Worm (Caenorhabditis elegans) whole organism, L1 larva: ENCODE measurements around the gene sucl-1.

Experiments used
- aly-2 ChIP-seq: fragments of 150-350 bp; optimal IDR thresholded peaks from 2 replicates; lab custom pipeline; 2014; ENCODE audit warnings: missing biosample characterization, missing genetic modification characterization
- blmp-1 ChIP-seq: fragments of 150-350 bp; optimal IDR thresholded peaks from 2 replicates; lab custom pipeline; 2014; ENCODE audit warnings: missing biosample characterization, missing genetic modification characterization
- elt-2 ChIP-seq: sonication (generic microtip); optimal IDR thresholded peaks from 2 replicates; lab custom pipeline; 2016; ENCODE audit warnings: missing genetic modification characterization, mild to moderate bottlenecking, inconsistent platforms, missing compliant biosample characterization, missing genetic modification reagents
- fkh-8 ChIP-seq: sonication (generic microtip); optimal IDR thresholded peaks from 2 replicates; lab custom pipeline; 2016; ENCODE audit warnings: mild to moderate bottlenecking, missing genetic modification characterization, missing compliant biosample characterization
- grh-1 ChIP-seq: fragments of 200-800 bp; sonication (Bioruptor generic); IDR thresholded peaks from 2 replicates; pipeline ENCODE4 v1.3.6; 2022; ENCODE audit warnings: missing genetic modification reagents, missing genetic modification characterization, missing compliant biosample characterization
- lin-14 ChIP-seq: fragments of 200-800 bp; sonication (Bioruptor generic); optimal IDR thresholded peaks from 2 replicates; lab custom pipeline; 2018; ENCODE audit warnings: mild to moderate bottlenecking, missing genetic modification characterization, moderate library complexity, missing compliant biosample characterization
- lin-15B ChIP-seq: fragments of 150-350 bp; sonication (generic microtip); optimal IDR thresholded peaks from 3 replicates; lab custom pipeline; 2014; ENCODE audit warnings: missing biosample characterization, missing genetic modification characterization
- nhr-28 ChIP-seq: fragments of 150-350 bp; optimal IDR thresholded peaks from 2 replicates; lab custom pipeline; 2014; ENCODE audit warnings: missing biosample characterization, missing genetic modification characterization
- nhr-90 ChIP-seq: sonication (generic microtip); optimal IDR thresholded peaks from 2 replicates; lab custom pipeline; 2016; ENCODE audit warnings: mild to moderate bottlenecking, missing genetic modification characterization, missing compliant biosample characterization; ENCODE audit not compliant: poor library complexity
- pqm-1 ChIP-seq: sonication (generic microtip); optimal IDR thresholded peaks from 3 replicates; lab custom pipeline; 2017; ENCODE audit warnings: missing biosample characterization, missing genetic modification characterization
- snpc-4 ChIP-seq: fragments of 150-350 bp; optimal IDR thresholded peaks from 2 replicates; lab custom pipeline; 2014; ENCODE audit warnings: missing biosample characterization, missing genetic modification characterization
- unc-62 ChIP-seq: fragments of 150-350 bp; optimal IDR thresholded peaks from 2 replicates; lab custom pipeline; 2014; ENCODE audit warnings: missing biosample characterization, missing genetic modification reagents, missing genetic modification characterization
- zag-1 ChIP-seq: fragments of 150-350 bp; optimal IDR thresholded peaks from 2 replicates; lab custom pipeline; 2014; ENCODE audit warnings: missing biosample characterization, missing genetic modification characterization
- ztf-4 ChIP-seq: fragments of 150-350 bp; optimal IDR thresholded peaks from 2 replicates; lab custom pipeline; 2014; ENCODE audit warnings: missing biosample characterization, missing genetic modification characterization

- TF ChIP-seq snpc-4 (tag; lab: Kevin White, UChicago) (no peak), zag-1 (tag; lab: Kevin White, UChicago) (no peak), elt-2 (no peak), fkh-8 (no peak), lin-14 (GFP tag; lab: Kevin White, UChicago) (peak; percentile 37), unc-62 (GFP tag; lab: Kevin White, UChicago) (no peak), aly-2 (tag; lab: Kevin White, UChicago) (no peak), nhr-90 (no peak), pqm-1 (no peak), nhr-28 (tag; lab: Kevin White, UChicago) (no peak), ztf-4 (no peak), blmp-1 (tag; lab: Kevin White, UChicago) (no peak), grh-1 (GFP tag; lab: Robert Waterston, UW) (no peak), lin-15B (tag; lab: Kevin White, UChicago) (no peak)
These were observed 22.5 kb downstream of the sucl-1 start for ce11 chrX:14776312-14776711.
